Fruit fly (Drosophila melanogaster): ENCODE results near the gene CG5895.

Gene CG5895

DNA sequence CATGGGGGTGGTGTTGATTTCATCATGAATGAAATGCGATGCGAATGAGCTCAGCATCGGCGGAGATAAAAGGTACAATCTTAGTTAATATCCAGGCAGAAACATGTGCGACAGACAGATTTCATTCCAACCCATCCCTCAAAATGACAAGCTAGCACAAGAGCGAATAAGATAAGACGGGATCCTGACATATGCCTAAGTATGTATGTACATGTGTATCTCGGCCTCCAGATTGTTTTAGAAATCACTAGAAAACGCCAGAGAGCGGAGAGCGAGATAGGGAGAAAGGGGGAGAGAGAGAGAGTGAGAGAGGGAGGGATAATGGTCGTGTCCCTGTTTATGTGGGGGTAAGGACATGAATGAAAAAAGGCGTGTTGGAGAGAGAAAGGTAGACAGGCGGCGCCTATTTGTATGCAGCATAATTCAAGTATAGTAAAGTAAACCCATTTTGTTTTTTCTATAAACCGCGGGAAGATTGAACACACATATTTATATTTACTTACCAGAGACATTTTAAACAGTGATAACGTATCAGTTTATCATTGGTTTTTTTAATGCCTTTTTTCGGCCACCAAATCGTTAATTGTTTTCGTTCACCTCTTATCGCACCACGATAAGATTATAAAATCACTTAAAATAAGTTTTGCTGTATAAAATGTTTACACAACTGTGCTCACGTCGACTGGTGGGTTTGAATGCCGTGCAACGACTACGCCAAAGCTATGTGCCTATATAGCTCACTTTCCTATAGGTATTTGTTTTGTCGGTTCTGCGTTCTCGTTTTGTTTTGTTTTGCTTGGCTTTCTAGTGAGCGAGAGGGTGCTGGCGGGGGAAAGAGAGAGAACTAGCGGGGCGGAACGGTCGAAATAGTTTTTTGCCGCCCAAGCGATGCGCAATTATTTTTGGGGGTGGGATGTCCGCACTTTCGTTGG is 14.9 kb downstream of the CG5895 start (continued):
- TF ChIP-seq row (GFP tag; IDR thresholded peaks at IDR 0.05), result no peak; the same call in 2 of the 3 replicates
- no peak for TF ChIP-seq CG43689 (GFP tag; IDR thresholded peaks at IDR 0.05)
- TF ChIP-seq lov (optimal IDR thresholded peaks at IDR 0.05), result no peak
- peak; percentile 31; the same call in 2 of the 3 replicates for TF ChIP-seq lov (GFP tag; IDR thresholded peaks at IDR 0.05)
- peak; percentile 90 for TF ChIP-seq sd (tag; optimal IDR thresholded peaks at IDR 0.05)
- peak; percentile 91 for TF ChIP-seq sens (GFP tag)
- peak; percentile 85 for TF ChIP-seq sqz (GFP tag; optimal IDR thresholded peaks at IDR 0.05)
- peak; percentile 44 for TF ChIP-seq caup (GFP tag; optimal IDR thresholded peaks at IDR 0.05; ENCODE audit: severe bottlenecking)
- TF ChIP-seq esg (GFP tag; conservative IDR thresholded peaks at IDR 0.05), result no peak
- TF ChIP-seq CG11504 (tag; optimal IDR thresholded peaks at IDR 0.05), result peak; percentile 3
- no peak for TF ChIP-seq Mrtf (GFP tag; IDR thresholded peaks at IDR 0.05)
- TF ChIP-seq CG10959 (GFP tag; IDR thresholded peaks at IDR 0.05), result 0 out of 2 replicates have a peak, but pooled peaks have one; percentile 12
- TF ChIP-seq Opbp (GFP tag; IDR thresholded peaks at IDR 0.05; ENCODE audit: partially characterized antibody), result no peak
- TF ChIP-seq tio (GFP tag; optimal IDR thresholded peaks at IDR 0.05), result no peak
- no peak for TF ChIP-seq Hmx (GFP tag; optimal IDR thresholded peaks at IDR 0.05)
- TF ChIP-seq CG15601 (tag; optimal IDR thresholded peaks at IDR 0.05), result peak; percentile 57
- TF ChIP-seq chinmo (GFP tag; IDR thresholded peaks at IDR 0.05; ENCODE audit: partially characterized antibody), result 0 out of 4 replicates have a peak, but pooled peaks have one; percentile 11
- no peak for TF ChIP-seq gcm2 (GFP tag; optimal IDR thresholded peaks at IDR 0.05)
- TF ChIP-seq CG8359 (GFP tag; optimal IDR thresholded peaks at IDR 0.05; ENCODE audit: borderline replicate concordance), result peak; percentile 27
- no peak for TF ChIP-seq gsb (GFP tag; IDR thresholded peaks at IDR 0.05)
- no peak for TF ChIP-seq CG10267 (tag; optimal IDR thresholded peaks at IDR 0.05)
- no peak for TF ChIP-seq Hr39 (optimal IDR thresholded peaks at IDR 0.05)
- TF ChIP-seq HmgD (GFP tag; optimal IDR thresholded peaks at IDR 0.05), result no peak
- 0 out of 2 replicates have a peak, but pooled peaks have one; percentile 25 for TF ChIP-seq al (GFP tag; IDR thresholded peaks at IDR 0.05)
- TF ChIP-seq Hr3 (GFP tag; optimal IDR thresholded peaks at IDR 0.05), result no peak
- no peak for TF ChIP-seq btn (GFP tag; optimal IDR thresholded peaks at IDR 0.05)
- peak; percentile 58 for TF ChIP-seq CG17568 (GFP tag; optimal IDR thresholded peaks at IDR 0.05)
- TF ChIP-seq otp (GFP tag; IDR thresholded peaks at IDR 0.05), result 0 out of 3 replicates have a peak, but pooled peaks have one; percentile 17
- TF ChIP-seq nerfin-2 (GFP tag; IDR thresholded peaks at IDR 0.05; ENCODE audit: partially characterized antibody), result no peak
- TF ChIP-seq CG12769 (tag; optimal IDR thresholded peaks at IDR 0.05), result peak; percentile 68
- TF ChIP-seq CG11723 (GFP tag; optimal IDR thresholded peaks at IDR 0.05), result no peak
- TF ChIP-seq Myb (GFP tag; optimal IDR thresholded peaks at IDR 0.05), result no peak
- peak; percentile 9 for TF ChIP-seq grau (tag; optimal IDR thresholded peaks at IDR 0.05)
- no peak for TF ChIP-seq CkIIα-i1 (GFP tag; IDR thresholded peaks at IDR 0.05)
- peak; percentile 44 for TF ChIP-seq Meics (GFP tag; optimal IDR thresholded peaks at IDR 0.05)
- peak; percentile 29 for TF ChIP-seq zen (tag; optimal IDR thresholded peaks at IDR 0.05)
- no peak for TF ChIP-seq Dp (GFP tag; optimal IDR thresholded peaks at IDR 0.05)
- TF ChIP-seq pan (optimal IDR thresholded peaks at IDR 0.05), result no peak
- peak in 1 of 2 experiments; percentile 37 for TF ChIP-seq pan (GFP tag; optimal IDR thresholded peaks at IDR 0.05 in 1 of 2, IDR thresholded peaks at IDR 0.05 in 1 of 2)
- 0 out of 2 replicates have a peak, but pooled peaks have one; percentile 24 for TF ChIP-seq CG10321 (GFP tag; IDR thresholded peaks at IDR 0.05)
- TF ChIP-seq CG4328 (GFP tag; optimal IDR thresholded peaks at IDR 0.05), result peak; percentile 66
- no peak for TF ChIP-seq CG10654 (GFP tag; optimal IDR thresholded peaks at IDR 0.05)
- TF ChIP-seq pita (GFP tag; optimal IDR thresholded peaks at IDR 0.05), result no peak
- TF ChIP-seq disco-r (GFP tag; optimal IDR thresholded peaks at IDR 0.05), result no peak
- peak; percentile 46 for TF ChIP-seq HmgZ (tag; optimal IDR thresholded peaks at IDR 0.05)
- TF ChIP-seq Gsc (GFP tag; IDR thresholded peaks at IDR 0.05), result no peak
- TF ChIP-seq Awh (GFP tag; IDR thresholded peaks at IDR 0.05), result no peak
- no peak for TF ChIP-seq bigmax (GFP tag; optimal IDR thresholded peaks at IDR 0.05)
- TF ChIP-seq hbn (GFP tag; IDR thresholded peaks at IDR 0.05; ENCODE audit: partially characterized antibody), result no peak
